Worm (Caenorhabditis elegans) whole organism, early embryonic: ENCODE measurements around the gene rhy-1.

ENCODE experiments used
- ama-1 ChIP-seq: fragments of 150-350 bp; optimal IDR thresholded peaks from 2 replicates; lab custom pipeline; 2014
- hmbx-1 ChIP-seq: sonication (generic microtip); optimal IDR thresholded peaks from 2 replicates; lab custom pipeline; 2016; ENCODE audit warnings: mild to moderate bottlenecking, missing genetic modification characterization, missing compliant biosample characterization

ce11 chrII:9170048-9170447, 8.9 kb downstream of the rhy-1 start:
- TF ChIP-seq ama-1 (lab: Kevin White, UChicago) (no peak), hmbx-1 (no peak)
